Worm (Caenorhabditis elegans) whole organism, mixed stage, embryonic: ENCODE results near the gene srh-98.

Experiments used
- M03D4.4 ChIP-seq: sonication (generic microtip); optimal IDR thresholded peaks from 2 replicates; lab custom pipeline; 2017; ENCODE audit warnings: mild to moderate bottlenecking, missing genetic modification characterization, missing compliant biosample characterization
- bed-3 ChIP-seq: fragments of 200-800 bp; sonication (Bioruptor generic); optimal IDR thresholded peaks from 3 replicates; lab custom pipeline; 2018; ENCODE audit warnings: mild to moderate bottlenecking, missing genetic modification characterization, moderate library complexity, missing compliant biosample characterization
- blmp-1 ChIP-seq: fragments of 150-350 bp; optimal IDR thresholded peaks from 2 replicates; lab custom pipeline; 2014; ENCODE audit warnings: missing biosample characterization, missing genetic modification characterization
- ceh-39 ChIP-seq: fragments of 150-350 bp; optimal IDR thresholded peaks from 2 replicates; lab custom pipeline; 2014; ENCODE audit warnings: missing biosample characterization, missing genetic modification characterization
- ceh-83 ChIP-seq: fragments of 200-800 bp; sonication (Bioruptor generic); optimal IDR thresholded peaks from 2 replicates; lab custom pipeline; 2018; ENCODE audit warnings: mild to moderate bottlenecking, missing genetic modification characterization, missing compliant biosample characterization
- ces-1 ChIP-seq: fragments of 150-350 bp; optimal IDR thresholded peaks from 2 replicates; lab custom pipeline; 2014; ENCODE audit warnings: missing biosample characterization, missing genetic modification reagents, missing genetic modification characterization
- cnd-1 ChIP-seq: fragments of 200-800 bp; sonication (Bioruptor generic); optimal IDR thresholded peaks from 2 replicates; lab custom pipeline; 2018; ENCODE audit warnings: mild to moderate bottlenecking, missing genetic modification characterization, missing compliant biosample characterization
- drap-1 ChIP-seq: fragments of 200-800 bp; sonication (Bioruptor generic); optimal IDR thresholded peaks from 3 replicates; lab custom pipeline; 2018; ENCODE audit warnings: mild to moderate bottlenecking, missing genetic modification characterization, missing compliant biosample characterization
- elt-1 ChIP-seq: sonication (generic microtip); optimal IDR thresholded peaks from 2 replicates; lab custom pipeline; 2017; ENCODE audit warnings: missing genetic modification characterization, mild to moderate bottlenecking, missing compliant biosample characterization, antibody characterized with exemption, moderate library complexity, borderline replicate concordance; ENCODE audit not compliant: insufficient read depth
- elt-3 ChIP-seq: fragments of 150-350 bp; optimal IDR thresholded peaks from 2 replicates; lab custom pipeline; 2014; ENCODE audit warnings: missing biosample characterization, missing genetic modification characterization
- ham-2 ChIP-seq: fragments of 200-800 bp; sonication (Bioruptor generic); optimal IDR thresholded peaks from 2 replicates; lab custom pipeline; 2018; ENCODE audit warnings: mild to moderate bottlenecking, missing genetic modification characterization, missing compliant biosample characterization
- hlh-1 ChIP-seq: fragments of 150-350 bp; optimal IDR thresholded peaks from 2 replicates; lab custom pipeline; 2014; ENCODE audit warnings: missing biosample characterization, missing genetic modification reagents, missing genetic modification characterization
- lin-13 ChIP-seq: fragments of 150-350 bp; optimal IDR thresholded peaks from 2 replicates; lab custom pipeline; 2014; ENCODE audit warnings: missing biosample characterization, missing genetic modification characterization
- lin-32 ChIP-seq: fragments of 200-800 bp; sonication (Bioruptor generic); optimal IDR thresholded peaks from 2 replicates; lab custom pipeline; 2018; ENCODE audit warnings: mild to moderate bottlenecking, missing genetic modification characterization, missing compliant biosample characterization
- lsy-2 ChIP-seq: fragments of 150-350 bp; optimal IDR thresholded peaks from 2 replicates; lab custom pipeline; 2014; ENCODE audit warnings: missing biosample characterization, missing genetic modification characterization
- mab-5 ChIP-seq: fragments of 150-350 bp; optimal IDR thresholded peaks from 2 replicates; lab custom pipeline; 2014; ENCODE audit warnings: missing biosample characterization, missing genetic modification characterization
- mep-1 ChIP-seq: fragments of 150-350 bp; optimal IDR thresholded peaks from 2 replicates; lab custom pipeline; 2017; ENCODE audit warnings: missing biosample characterization, missing genetic modification reagents, missing genetic modification characterization, inconsistent platforms
- mls-2 ChIP-seq: sonication (generic microtip); optimal IDR thresholded peaks from 2 replicates; lab custom pipeline; 2016; ENCODE audit warnings: mild to moderate bottlenecking, missing genetic modification characterization, moderate library complexity, missing compliant biosample characterization
- nhr-12 ChIP-seq: fragments of 150-350 bp; optimal IDR thresholded peaks from 2 replicates; lab custom pipeline; 2014; ENCODE audit warnings: missing biosample characterization, missing genetic modification characterization
- nhr-2 ChIP-seq: fragments of 150-350 bp; optimal IDR thresholded peaks from 2 replicates; lab custom pipeline; 2014; ENCODE audit warnings: missing biosample characterization, missing genetic modification characterization
- nhr-237 ChIP-seq: fragments of 150-350 bp; optimal IDR thresholded peaks from 2 replicates; lab custom pipeline; 2014; ENCODE audit warnings: missing biosample characterization, missing genetic modification characterization
- nhr-28 ChIP-seq: fragments of 150-350 bp; optimal IDR thresholded peaks from 2 replicates; lab custom pipeline; 2014; ENCODE audit warnings: missing biosample characterization, missing genetic modification characterization
- nhr-76 ChIP-seq: sonication (generic microtip); optimal IDR thresholded peaks from 2 replicates; lab custom pipeline; 2017; ENCODE audit warnings: missing biosample characterization, missing genetic modification characterization
- pha-4 ChIP-seq: fragments of 150-350 bp; optimal IDR thresholded peaks from 2 replicates; lab custom pipeline; 2018; ENCODE audit warnings: missing biosample characterization, missing genetic modification reagents, missing genetic modification characterization
- snpc-4 ChIP-seq: fragments of 150-350 bp; optimal IDR thresholded peaks from 2 replicates; lab custom pipeline; 2014; ENCODE audit warnings: missing biosample characterization, missing genetic modification characterization
- sptf-1 ChIP-seq: sonication (generic microtip); optimal IDR thresholded peaks from 2 replicates; lab custom pipeline; 2017; ENCODE audit warnings: mild to moderate bottlenecking, missing genetic modification characterization, moderate library complexity, missing compliant biosample characterization
- tbx-8 ChIP-seq: fragments of 200-800 bp; sonication (Bioruptor generic); optimal IDR thresholded peaks from 2 replicates; lab custom pipeline; 2018; ENCODE audit warnings: mild to moderate bottlenecking, missing genetic modification characterization, moderate library complexity, missing compliant biosample characterization
- unc-120 ChIP-seq: sonication (generic microtip); optimal IDR thresholded peaks from 2 replicates; lab custom pipeline; 2017; ENCODE audit warnings: missing genetic modification characterization, missing compliant biosample characterization; ENCODE audit not compliant: poor library complexity, severe bottlenecking
- unc-39 ChIP-seq: fragments of 150-350 bp; optimal IDR thresholded peaks from 2 replicates; lab custom pipeline; 2014; ENCODE audit warnings: missing biosample characterization, missing genetic modification characterization
- unc-62 ChIP-seq: fragments of 150-350 bp; optimal IDR thresholded peaks from 2 replicates; lab custom pipeline; 2014; ENCODE audit warnings: missing biosample characterization, missing genetic modification reagents, missing genetic modification characterization
- zip-8 ChIP-seq: fragments of 150-350 bp; optimal IDR thresholded peaks from 2 replicates; lab custom pipeline; 2014; ENCODE audit warnings: missing biosample characterization, missing genetic modification characterization
- ztf-11 ChIP-seq: fragments of 150-350 bp; optimal IDR thresholded peaks from 2 replicates; lab custom pipeline; 2014; ENCODE audit warnings: missing biosample characterization, missing genetic modification characterization

Gene srh-98

DNA sequence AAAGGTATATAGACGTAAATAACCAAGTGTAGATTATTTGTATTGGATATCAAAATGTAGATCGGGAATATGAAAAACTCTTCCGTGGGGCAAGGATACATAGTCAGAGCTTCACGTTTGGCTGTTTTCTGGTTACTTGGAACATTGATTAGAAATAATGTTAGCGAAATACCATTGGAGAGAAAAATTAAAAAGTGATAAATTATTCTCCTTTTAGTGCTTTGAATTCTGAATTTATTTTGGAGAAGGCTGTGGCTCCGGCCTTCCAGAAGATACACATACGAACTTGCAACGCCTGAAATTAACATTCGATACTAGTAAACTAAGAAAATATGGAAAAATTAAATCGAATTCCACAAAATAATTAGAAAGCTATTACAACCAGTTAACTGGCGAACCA is at the start of gene srh-98:
Gene srh-98 (minus strand): TSS at position 101 of the 400 bp plus-strand sequence.
- TF ChIP-seq ztf-11 (no peak), hlh-1 (tag; lab: Kevin White, UChicago) (no peak), elt-3 (tag; lab: Kevin White, UChicago) (no peak), nhr-28 (no peak), cnd-1 (tag; lab: Kevin White, UChicago) (no peak), mls-2 (tag; lab: Kevin White, UChicago) (no peak), sptf-1 (no peak)

DNA sequence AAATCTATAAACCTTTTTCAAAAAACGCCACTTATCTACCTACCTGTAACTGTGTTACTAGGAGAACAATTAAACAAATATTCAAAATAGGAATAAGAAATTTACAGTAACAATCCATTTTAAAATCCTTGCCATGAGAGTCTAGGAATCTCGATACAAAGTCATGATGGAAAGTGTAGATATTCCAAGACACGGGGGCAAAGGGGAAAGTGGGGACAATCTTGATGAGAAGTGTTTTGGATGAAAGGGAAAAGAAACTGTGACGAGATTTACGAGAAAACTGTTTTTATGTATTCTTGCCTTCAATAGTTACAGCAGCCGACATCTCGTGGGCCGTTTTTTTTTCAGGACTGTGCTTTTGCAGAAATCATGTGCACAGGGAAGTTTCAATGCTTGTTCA is 46.6 kb upstream of the srh-98 start, which contains the start of gene F28G4.2:
Gene F28G4.2 (minus strand): TSS at position 175 of the 400 bp plus-strand sequence.
- TF ChIP-seq lsy-2 (tag; lab: Kevin White, UChicago), result no peak
- peak; percentile 63 for TF ChIP-seq elt-1

DNA sequence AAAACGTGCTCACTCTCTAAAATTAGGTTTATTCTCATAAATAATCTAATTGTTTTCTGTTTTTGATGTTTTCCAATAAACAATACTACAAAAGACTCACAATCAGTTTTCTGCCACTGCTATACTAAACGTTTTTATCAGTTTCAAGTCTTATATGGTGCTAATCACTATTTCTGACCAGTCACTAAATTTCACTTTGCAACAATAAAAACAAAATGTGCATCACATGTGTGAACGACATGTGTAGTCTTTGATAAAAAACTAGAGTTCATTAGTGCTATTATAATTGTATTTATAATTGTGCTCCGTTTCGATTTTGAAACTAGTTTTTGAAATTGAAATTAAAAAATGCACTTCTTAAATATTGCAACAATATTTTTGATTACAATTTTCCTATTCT is 42.4 kb upstream of the srh-98 start, which contains the start of gene cyp-37B1:
Gene cyp-37B1 (plus strand): TSS at position 199 of the 400 bp plus-strand sequence.
- no peak for TF ChIP-seq nhr-12 (tag; lab: Kevin White, UChicago)

DNA sequence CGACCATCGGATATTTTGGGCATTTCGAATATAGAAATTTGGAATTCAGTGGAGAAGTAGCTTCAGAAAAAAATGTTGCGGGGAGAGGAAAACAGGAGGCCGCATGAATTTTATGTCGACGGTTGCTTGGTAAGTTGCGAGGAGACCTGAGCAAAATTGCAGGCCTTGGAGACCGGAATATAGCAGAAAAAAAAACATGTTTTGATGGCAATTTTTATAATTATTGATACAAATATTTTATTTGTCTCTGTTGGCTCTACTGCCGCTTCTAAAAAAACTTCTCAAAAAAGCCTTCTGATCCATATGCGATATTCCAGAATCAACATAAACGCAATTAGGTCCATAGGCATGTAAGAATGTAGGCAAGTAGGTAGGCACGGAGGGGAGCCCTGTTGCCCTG is 39.8 kb upstream of the srh-98 start, which contains the start of gene pacl-1:
Gene pacl-1 (minus strand): TSS at position 101 of the 400 bp plus-strand sequence.
- TF ChIP-seq tbx-8 (no peak), mep-1 (no peak), mab-5 (tag; lab: Kevin White, UChicago) (no peak), unc-62 (GFP tag; lab: Kevin White, UChicago) (no peak), pha-4 (no peak), lsy-2 (tag; lab: Kevin White, UChicago) (no peak), unc-120 (tag; lab: Kevin White, UChicago) (no peak), ceh-83 (GFP tag; lab: Kevin White, UChicago) (no peak), M03D4.4 (tag; lab: Kevin White, UChicago) (no peak), hlh-1 (tag; lab: Kevin White, UChicago) (no peak), ztf-11 (no peak), elt-1 (no peak), nhr-12 (tag; lab: Kevin White, UChicago) (no peak), nhr-76 (tag; lab: Kevin White, UChicago) (no peak), lin-32 (no peak), bed-3 (no peak), ham-2 (GFP tag; lab: Kevin White, UChicago) (no peak), nhr-2 (tag; lab: Kevin White, UChicago) (no peak)

DNA sequence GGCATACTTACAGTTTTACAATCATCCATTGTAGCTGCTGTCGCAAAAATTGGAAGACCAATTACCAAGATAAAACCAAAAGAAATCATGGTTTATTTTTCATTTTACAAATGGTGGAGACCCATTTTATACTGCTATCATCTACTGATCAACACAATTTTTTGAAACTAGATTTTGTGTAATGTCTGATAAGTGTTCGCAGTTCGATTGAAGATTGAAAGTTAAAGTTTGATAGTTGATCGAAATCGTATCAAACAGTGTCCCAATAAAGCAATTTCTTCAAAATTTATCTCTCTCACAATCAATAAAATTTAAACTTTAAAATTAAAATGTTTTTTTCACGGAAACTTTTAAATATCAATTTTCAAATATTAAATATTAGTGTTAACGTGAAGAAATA is 35.6 kb upstream of the srh-98 start, which contains the start of gene T13F3.6:
Gene T13F3.6 (minus strand): TSS at position 101 of the 400 bp plus-strand sequence.
- TF ChIP-seq mls-2 (tag; lab: Kevin White, UChicago) (no peak), unc-39 (tag; lab: Kevin White, UChicago) (no peak), lin-13 (tag; lab: Kevin White, UChicago) (no peak), drap-1 (GFP tag; lab: Kevin White, UChicago) (no peak), mab-5 (tag; lab: Kevin White, UChicago) (no peak), ztf-11 (no peak), elt-3 (tag; lab: Kevin White, UChicago) (no peak), nhr-76 (tag; lab: Kevin White, UChicago) (no peak), unc-120 (tag; lab: Kevin White, UChicago) (no peak), zip-8 (tag; lab: Kevin White, UChicago) (no peak), M03D4.4 (tag; lab: Kevin White, UChicago) (no peak), nhr-28 (no peak), blmp-1 (tag; lab: Kevin White, UChicago) (no peak), mep-1 (no peak), lin-32 (no peak), ceh-39 (tag; lab: Kevin White, UChicago) (no peak), snpc-4 (tag; lab: Kevin White, UChicago) (no peak), nhr-12 (tag; lab: Kevin White, UChicago) (no peak)

DNA sequence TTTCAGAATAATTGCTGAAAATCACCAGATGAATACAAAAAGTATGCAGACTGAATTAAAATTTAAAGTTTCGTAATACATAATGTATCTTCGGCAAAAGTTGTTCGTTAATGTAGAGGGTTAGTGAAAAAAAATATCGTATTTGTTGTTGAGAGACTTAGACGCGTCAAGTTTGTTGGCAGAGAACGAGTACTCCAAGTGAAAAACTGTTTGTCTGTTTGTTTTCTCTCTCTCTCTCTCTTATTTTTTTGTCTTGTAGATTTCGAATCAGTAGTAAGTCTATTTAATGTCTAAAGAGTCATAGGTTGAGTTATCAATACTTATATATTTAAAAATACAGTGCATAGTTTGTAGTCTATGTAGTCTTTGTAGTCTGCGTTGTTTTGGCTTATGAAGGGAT is 34.0 kb upstream of the srh-98 start, which contains the start of the genes fbxa-2 and T13F3.8:
Gene fbxa-2 (minus strand): TSS at position 101 of the 400 bp plus-strand sequence.
Gene T13F3.8 (plus strand): TSS at position 245 of the 400 bp plus-strand sequence.
- no peak for TF ChIP-seq mls-2 (tag; lab: Kevin White, UChicago)
- no peak for TF ChIP-seq unc-39 (tag; lab: Kevin White, UChicago)
- TF ChIP-seq sptf-1, result no peak
- TF ChIP-seq nhr-76 (tag; lab: Kevin White, UChicago), result no peak
- TF ChIP-seq nhr-237, result no peak
- TF ChIP-seq zip-8 (tag; lab: Kevin White, UChicago), result no peak
- TF ChIP-seq ceh-39 (tag; lab: Kevin White, UChicago), result no peak
- TF ChIP-seq unc-120 (tag; lab: Kevin White, UChicago), result no peak
- no peak for TF ChIP-seq nhr-12 (tag; lab: Kevin White, UChicago)
- no peak for TF ChIP-seq snpc-4 (tag; lab: Kevin White, UChicago)
- no peak for TF ChIP-seq tbx-8
- TF ChIP-seq M03D4.4 (tag; lab: Kevin White, UChicago), result no peak
- no peak for TF ChIP-seq ces-1 (GFP tag; lab: Kevin White, UChicago)
- TF ChIP-seq elt-1, result no peak
